Fruit fly (Drosophila melanogaster) whole organism: Measurements from ENCODE around the gene CG14435.

Source experiments
- CG8478 ChIP-seq: fragments of >200 bp; optimal IDR thresholded peaks from 2 replicates; lab custom pipeline; 2018; ENCODE audit warnings: inconsistent platforms
- pan ChIP-seq: fragments of >200 bp; optimal IDR thresholded peaks from 2 replicates; lab custom pipeline; 2017
- psq ChIP-seq: fragments of >200 bp; optimal IDR thresholded peaks from 2 replicates; lab custom pipeline; 2017

DNA sequence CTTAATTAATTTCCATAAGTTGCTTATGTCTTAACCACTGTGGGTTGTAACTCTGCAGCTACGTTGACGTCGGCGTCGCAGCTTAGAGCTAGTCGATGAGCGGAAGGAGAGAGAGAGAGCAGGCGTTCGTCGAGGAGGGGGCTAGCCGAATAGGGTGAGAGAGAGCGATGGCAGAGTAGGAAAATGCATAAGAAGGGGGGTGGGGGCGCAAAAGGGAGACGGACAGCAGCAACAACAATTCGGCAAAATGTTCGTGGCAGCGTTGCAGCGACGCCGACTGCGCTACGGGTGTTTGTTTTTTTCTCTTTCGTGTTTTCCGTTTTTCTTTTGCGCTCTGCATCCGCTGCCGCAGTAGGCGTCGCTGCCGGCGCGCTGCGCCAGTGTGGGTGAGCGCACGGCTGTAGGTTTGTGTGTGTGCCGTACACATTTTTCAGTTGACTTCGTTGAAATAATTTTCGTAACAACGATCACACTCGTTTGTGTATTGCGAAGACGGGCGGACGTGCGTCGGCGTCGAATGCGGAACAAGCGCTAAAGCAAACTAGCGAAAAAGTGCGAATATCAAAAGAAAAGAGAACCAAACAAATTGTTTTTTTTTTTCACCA, 24.4 kb upstream of the CG14435 start:
- no peak for TF ChIP-seq CG8478 (lab: Kevin White, UChicago)
- no peak for TF ChIP-seq psq (lab: Kevin White, UChicago)
- no peak for TF ChIP-seq pan (lab: Kevin White, UChicago)
